Fruit fly (Drosophila melanogaster) whole organism, pupa: ENCODE measurements around the gene CG6051.

Source experiments
- CG10348 ChIP-seq: fragments of 200-800 bp; sonication (Bioruptor generic); IDR thresholded peaks from 2 replicates; pipeline ENCODE4 v1.3.6; 2022; ENCODE audit warnings: missing biosample characterization, missing genetic modification characterization
- CG12605 ChIP-seq: fragments of 200-800 bp; sonication (Bioruptor generic); IDR thresholded peaks from 2 replicates; pipeline ENCODE4 v1.3.6; 2022; ENCODE audit warnings: missing biosample characterization, missing genetic modification characterization
- CG13204 ChIP-seq: fragments of 200-800 bp; sonication (Bioruptor generic); optimal IDR thresholded peaks from 2 replicates; lab custom pipeline; 2018; ENCODE audit warnings: missing biosample characterization, mild to moderate bottlenecking, missing genetic modification characterization, moderate library complexity
- CG14655 ChIP-seq: fragments of 200-800 bp; sonication (Bioruptor generic); optimal IDR thresholded peaks from 3 replicates; lab custom pipeline; 2017; ENCODE audit warnings: mild to moderate bottlenecking, missing biosample characterization, missing genetic modification reagents, missing genetic modification characterization
- CG15710 ChIP-seq: fragments of 200-800 bp; sonication (Bioruptor generic); optimal IDR thresholded peaks from 2 replicates; lab custom pipeline; 2018; ENCODE audit warnings: missing biosample characterization, mild to moderate bottlenecking, missing genetic modification characterization, moderate library complexity
- CG17806 ChIP-seq: fragments of 200-800 bp; sonication (Bioruptor generic); optimal IDR thresholded peaks from 2 replicates; lab custom pipeline; 2018; ENCODE audit warnings: missing biosample characterization, mild to moderate bottlenecking, missing genetic modification characterization, moderate library complexity
- CG32121 ChIP-seq: fragments of 200-800 bp; sonication (Bioruptor generic); IDR thresholded peaks from 2 replicates; pipeline ENCODE4 v1.3.6; 2022; ENCODE audit warnings: missing biosample characterization, missing genetic modification characterization
- CG34367 ChIP-seq: fragments of 200-800 bp; sonication (Bioruptor generic); optimal IDR thresholded peaks from 2 replicates; lab custom pipeline; 2018; ENCODE audit warnings: missing biosample characterization, mild to moderate bottlenecking, missing genetic modification characterization
- CG4496 ChIP-seq: fragments of 200-800 bp; sonication (Bioruptor generic); IDR thresholded peaks from 3 replicates; pipeline ENCODE4 v1.3.6; 2022; ENCODE audit warnings: missing biosample characterization, missing genetic modification characterization
- CG8159 ChIP-seq: fragments of 200-800 bp; sonication (Bioruptor generic); optimal IDR thresholded peaks from 3 replicates; lab custom pipeline; 2018; ENCODE audit warnings: missing biosample characterization, mild to moderate bottlenecking, missing genetic modification characterization, moderate library complexity
- CG8301 ChIP-seq: fragments of 200-800 bp; sonication (Bioruptor generic); optimal IDR thresholded peaks from 2 replicates; lab custom pipeline; 2018; ENCODE audit warnings: missing biosample characterization, mild to moderate bottlenecking, missing genetic modification characterization
- CG9948 ChIP-seq: fragments of 200-800 bp; sonication (Bioruptor generic); optimal IDR thresholded peaks from 2 replicates; lab custom pipeline; 2018; ENCODE audit warnings: missing biosample characterization, mild to moderate bottlenecking, missing genetic modification characterization, moderate library complexity
- D1 ChIP-seq: fragments of 200-800 bp; sonication (Bioruptor generic); optimal IDR thresholded peaks from 2 replicates; lab custom pipeline; 2018; ENCODE audit warnings: missing biosample characterization, mild to moderate bottlenecking, missing genetic modification characterization, moderate library complexity
- EcR ChIP-seq: fragments of 200-800 bp; sonication (Bioruptor generic); optimal IDR thresholded peaks from 3 replicates; lab custom pipeline; 2019; ENCODE audit warnings: missing biosample characterization, missing genetic modification characterization, mild to moderate bottlenecking, moderate library complexity, missing genetic modification reagents
- Ets98B ChIP-seq: fragments of 200-800 bp; sonication (Bioruptor generic); IDR thresholded peaks from 2 replicates; pipeline ENCODE4 v1.3.6; 2022; ENCODE audit warnings: missing biosample characterization, missing genetic modification characterization
- Pif1A ChIP-seq: fragments of 200-800 bp; sonication (Bioruptor generic); optimal IDR thresholded peaks from 3 replicates; lab custom pipeline; 2016; ENCODE audit warnings: missing biosample characterization, missing genetic modification characterization
- Pif1B ChIP-seq: fragments of 200-800 bp; sonication (Bioruptor generic); optimal IDR thresholded peaks from 3 replicates; lab custom pipeline; 2016; ENCODE audit warnings: missing biosample characterization, missing genetic modification characterization
- Snoo ChIP-seq: fragments of 200-800 bp; sonication (Bioruptor generic); optimal IDR thresholded peaks from 3 replicates; lab custom pipeline; 2017; ENCODE audit warnings: missing biosample characterization, mild to moderate bottlenecking, missing genetic modification characterization, inconsistent platforms
- fd96Ca ChIP-seq: fragments of 200-800 bp; sonication (Bioruptor generic); IDR thresholded peaks from 3 replicates; pipeline ENCODE4 v1.3.6; 2022; ENCODE audit warnings: missing biosample characterization, missing genetic modification characterization
- gl ChIP-seq: fragments of 200-800 bp; sonication (Bioruptor generic); optimal IDR thresholded peaks from 2 replicates; lab custom pipeline; 2018; ENCODE audit warnings: missing biosample characterization, mild to moderate bottlenecking, missing genetic modification characterization
- rn ChIP-seq: fragments of 200-800 bp; sonication (Bioruptor generic); IDR thresholded peaks from 2 replicates; pipeline ENCODE4 v1.3.6; 2022; ENCODE audit warnings: missing biosample characterization, missing genetic modification characterization

CG6051 gene

dm6 chr3R:27167350-27167749 is 16.5 kb upstream of the CG6051 start:
- TF ChIP-seq Pif1B (GFP tag; lab: Kevin White, UChicago) (peak; percentile 78), Snoo (tag; lab: Kevin White, UChicago) (no peak), gl (tag; lab: Kevin White, UChicago) (peak; percentile 45), D1 (tag; lab: Kevin White, UChicago) (no peak), CG9948 (peak; percentile 79), CG4496 (peak; percentile 92), CG17806 (tag; lab: Kevin White, UChicago) (peak; percentile 82), fd96Ca (GFP tag; lab: Robert Waterston, UW) (peak; percentile 86), CG8159 (tag; lab: Kevin White, UChicago) (peak; percentile 70), CG10348 (no peak), CG8301 (tag; lab: Kevin White, UChicago) (peak; percentile 92), CG12605 (GFP tag; lab: Robert Waterston, UW) (peak; percentile 90), CG15710 (tag; lab: Kevin White, UChicago) (peak; percentile 57), EcR (GFP tag; lab: Kevin White, UChicago) (no peak), CG14655 (GFP tag; lab: Kevin White, UChicago) (peak; percentile 92), rn (peak; percentile 82), CG34367 (peak; percentile 37), CG13204 (GFP tag; lab: Kevin White, UChicago) (peak; percentile 14), CG32121 (peak; percentile 91), Ets98B (GFP tag; lab: Robert Waterston, UW) (peak; percentile 94), Pif1A (GFP tag; lab: Kevin White, UChicago) (peak; percentile 84)

DNA sequence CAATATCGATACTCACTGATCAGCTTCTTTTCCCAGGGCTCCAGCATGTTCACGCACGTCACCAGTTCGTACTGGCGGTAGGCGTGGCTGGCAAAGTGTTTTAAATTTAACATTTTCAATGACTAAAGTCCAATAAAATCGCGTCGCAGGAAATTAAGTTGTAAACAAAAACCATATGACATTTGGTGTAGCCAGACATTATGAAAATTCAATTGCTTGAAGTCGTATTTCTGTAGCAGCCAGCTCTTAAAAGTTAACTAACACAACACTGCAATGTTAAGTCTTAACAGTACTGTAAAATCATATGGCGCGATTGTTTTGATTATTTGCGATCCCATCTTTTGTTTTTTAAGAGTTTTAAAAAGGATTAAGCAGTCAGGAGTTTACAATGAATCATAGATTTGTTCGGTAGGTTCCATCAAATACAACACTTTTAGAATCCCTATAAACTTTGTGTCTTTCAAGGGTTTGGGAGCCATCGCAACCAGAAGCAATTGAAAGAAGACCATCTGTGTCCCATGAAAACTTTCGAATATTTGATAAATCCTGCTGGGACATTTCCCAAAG is 14.6 kb upstream of the CG6051 start, which contains the start of the genes CG34293 and spn-D:
Gene CG34293 (minus strand): TSS at position 160 of the 567 bp plus-strand sequence.
Gene spn-D (plus strand): TSS at position 301 of the 567 bp plus-strand sequence.
- TF ChIP-seq Ets98B (GFP tag; lab: Robert Waterston, UW) (no peak), fd96Ca (GFP tag; lab: Robert Waterston, UW) (no peak), CG4496 (no peak), CG9948 (no peak), rn (no peak), CG14655 (GFP tag; lab: Kevin White, UChicago) (no peak), Pif1A (GFP tag; lab: Kevin White, UChicago) (no peak), CG13204 (GFP tag; lab: Kevin White, UChicago) (no peak), gl (tag; lab: Kevin White, UChicago) (no peak), D1 (tag; lab: Kevin White, UChicago) (no peak), Snoo (tag; lab: Kevin White, UChicago) (no peak)

dm6 chr3R:27162824-27163223 is 12.0 kb upstream of the CG6051 start, which contains the start of gene ppk31:
TSS of gene ppk31 (plus strand) at chr3R:27163124.
- no peak for TF ChIP-seq CG32121
- TF ChIP-seq fd96Ca (GFP tag; lab: Robert Waterston, UW), result no peak
- TF ChIP-seq CG10348, result no peak
- no peak for TF ChIP-seq gl (tag; lab: Kevin White, UChicago)
- TF ChIP-seq CG4496, result no peak
- TF ChIP-seq Ets98B (GFP tag; lab: Robert Waterston, UW), result no peak
- TF ChIP-seq, all 21 proteins: peak for 0

DNA sequence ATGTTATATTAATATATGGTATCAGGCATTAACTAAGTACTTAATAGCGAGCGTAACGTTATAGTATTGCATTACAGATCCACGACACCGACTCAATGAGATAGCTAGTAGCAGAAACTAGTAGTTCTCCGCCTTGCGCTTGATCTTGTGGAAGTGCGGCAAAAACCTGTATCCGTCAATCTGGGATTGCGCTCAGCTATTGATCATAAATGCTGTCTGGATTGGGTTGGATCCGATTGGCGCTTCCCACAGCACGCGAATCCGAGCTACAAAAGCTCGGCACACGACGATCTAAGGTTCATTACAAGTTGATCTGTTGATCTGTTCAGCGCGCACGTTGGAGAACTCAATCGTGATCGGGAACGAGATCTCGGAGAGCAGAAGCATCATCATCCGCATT is 10.0 kb upstream of the CG6051 start, which contains the start of gene CG5909:
Gene CG5909 (plus strand): TSS at position 301 of the 400 bp plus-strand sequence.
- TF ChIP-seq D1 (tag; lab: Kevin White, UChicago), result no peak
- TF ChIP-seq Pif1B (GFP tag; lab: Kevin White, UChicago), result no peak
- TF ChIP-seq rn, result no peak
- no peak for TF ChIP-seq CG8301 (tag; lab: Kevin White, UChicago)
- no peak for TF ChIP-seq Snoo (tag; lab: Kevin White, UChicago)
- TF ChIP-seq CG13204 (GFP tag; lab: Kevin White, UChicago), result no peak
- TF ChIP-seq CG34367, result no peak
- TF ChIP-seq Ets98B (GFP tag; lab: Robert Waterston, UW), result no peak
- TF ChIP-seq EcR (GFP tag; lab: Kevin White, UChicago), result no peak
- TF ChIP-seq Pif1A (GFP tag; lab: Kevin White, UChicago), result no peak
- no peak for TF ChIP-seq CG17806 (tag; lab: Kevin White, UChicago)
- no peak for TF ChIP-seq CG32121
- no peak for TF ChIP-seq gl (tag; lab: Kevin White, UChicago)

dm6 chr3R:27159870-27160269 is 9.0 kb upstream of the CG6051 start:
- TF ChIP-seq Ets98B (GFP tag; lab: Robert Waterston, UW), result no peak
- no peak for TF ChIP-seq CG32121
- TF ChIP-seq CG8301 (tag; lab: Kevin White, UChicago), result no peak
- TF ChIP-seq CG15710 (tag; lab: Kevin White, UChicago), result no peak
- TF ChIP-seq CG4496, result no peak
- no peak for TF ChIP-seq CG34367
- no peak for TF ChIP-seq rn
- TF ChIP-seq D1 (tag; lab: Kevin White, UChicago), result no peak
- TF ChIP-seq Pif1B (GFP tag; lab: Kevin White, UChicago), result no peak
- no peak for TF ChIP-seq CG13204 (GFP tag; lab: Kevin White, UChicago)
- no peak for TF ChIP-seq CG12605 (GFP tag; lab: Robert Waterston, UW)

dm6 chr3R:27157814-27158213 is 6.9 kb upstream of the CG6051 start, which contains the start of gene grass:
TSS of gene grass (plus strand) at chr3R:27157948.
- TF ChIP-seq CG17806 (tag; lab: Kevin White, UChicago), result no peak
- no peak for TF ChIP-seq CG8301 (tag; lab: Kevin White, UChicago)
- 0 out of 3 replicates have a peak, but pooled peaks have one; percentile 15 for TF ChIP-seq CG4496
- TF ChIP-seq CG34367, result no peak
- TF ChIP-seq Snoo (tag; lab: Kevin White, UChicago), result no peak
- no peak for TF ChIP-seq Pif1B (GFP tag; lab: Kevin White, UChicago)
- TF ChIP-seq CG10348, result no peak
- TF ChIP-seq Ets98B (GFP tag; lab: Robert Waterston, UW), result peak; percentile 32; the same call in 1 of the 2 replicates
- no peak for TF ChIP-seq CG15710 (tag; lab: Kevin White, UChicago)
- TF ChIP-seq Pif1A (GFP tag; lab: Kevin White, UChicago), result no peak
- TF ChIP-seq CG32121, result no peak
- TF ChIP-seq CG12605 (GFP tag; lab: Robert Waterston, UW), result no peak
- TF ChIP-seq gl (tag; lab: Kevin White, UChicago), result no peak
- no peak for TF ChIP-seq fd96Ca (GFP tag; lab: Robert Waterston, UW)
